Fruit fly (Drosophila melanogaster) whole organism: ENCODE results near the gene Hipk.

Source experiments
- CG8478 ChIP-seq: fragments of >200 bp; optimal IDR thresholded peaks from 2 replicates; lab custom pipeline; 2018; ENCODE audit warnings: inconsistent platforms
- Dll ChIP-seq: fragments of >200 bp; optimal IDR thresholded peaks from 2 replicates; lab custom pipeline; 2017
- EcR ChIP-seq, 2 experiments: fragments of >200 bp; optimal IDR thresholded peaks; 2 replicates each; lab custom pipeline; 2017; ENCODE audit warnings: missing biosample characterization in 2 of 2, missing genetic modification characterization in 2 of 2, missing genetic modification reagents in 2 of 2
- psq ChIP-seq: fragments of >200 bp; optimal IDR thresholded peaks from 2 replicates; lab custom pipeline; 2017
- usp ChIP-seq: fragments of >200 bp; optimal IDR thresholded peaks from 2 replicates; lab custom pipeline; 2017; ENCODE audit warnings: missing biosample characterization, missing genetic modification characterization, mixed read lengths

DNA sequence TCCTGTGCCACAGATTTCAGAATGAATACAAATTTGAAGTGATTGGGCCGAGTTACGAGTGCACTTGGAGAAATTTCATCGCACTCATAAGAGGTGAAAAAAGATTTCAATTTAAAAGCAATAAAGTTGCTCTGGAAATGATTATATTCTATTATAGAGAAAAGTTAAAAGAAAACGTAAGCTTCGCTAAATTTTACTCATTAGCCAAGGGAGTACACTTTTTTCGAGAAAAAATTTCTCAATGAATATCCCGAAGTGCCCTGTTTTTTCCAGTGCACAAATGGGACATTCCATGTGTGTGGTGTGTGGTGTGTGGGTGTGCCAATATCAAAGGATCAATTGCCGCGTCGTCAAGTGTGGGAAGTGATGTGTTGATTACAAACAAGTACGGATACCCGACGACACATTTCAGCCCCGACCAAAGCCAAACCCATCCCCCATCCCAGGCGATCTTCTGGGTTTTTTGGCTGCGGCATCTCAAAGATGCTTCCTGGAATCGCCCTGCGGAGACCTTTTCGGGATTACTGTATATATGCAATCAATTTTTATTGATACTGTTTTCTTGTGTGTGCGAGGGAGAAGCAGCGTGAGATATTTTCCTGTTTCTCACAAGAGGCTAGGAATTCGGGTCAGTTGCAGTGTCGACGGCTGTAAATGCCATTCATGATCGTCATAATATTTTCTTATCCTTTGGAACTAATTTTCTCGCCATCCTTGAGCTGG lies 70.9 kb downstream of the Hipk start:
- TF ChIP-seq EcR (GFP tag; optimal IDR thresholded peaks at IDR 0.05; lab: Kevin White, UChicago) (no peak), usp (GFP tag; lab: Kevin White, UChicago) (no peak), Dll (no peak), psq (lab: Kevin White, UChicago) (no peak), CG8478 (lab: Kevin White, UChicago) (no peak)
